Fruit fly (Drosophila melanogaster) whole organism, embryonic: ENCODE results near the gene CG31612.
A peak's percentile ranks its signal among the peaks of the same experiment; 100 is the strongest.

Experiments used
- Abd-B ChIP-seq: fragments of 200-800 bp; sonication (Bioruptor generic); optimal IDR thresholded peaks from 2 replicates; lab custom pipeline; 2018; ENCODE audit warnings: missing biosample characterization, mild to moderate bottlenecking, missing genetic modification characterization, moderate library complexity
- BEAF-32 ChIP-seq: fragments of 200-800 bp; sonication (Bioruptor generic); optimal IDR thresholded peaks from 3 replicates; lab custom pipeline; 2017; ENCODE audit warnings: missing biosample characterization, missing genetic modification characterization, mild to moderate bottlenecking, moderate library complexity, missing genetic modification reagents
- Bteb2 ChIP-seq: fragments of 200-800 bp; sonication (Bioruptor generic); optimal IDR thresholded peaks from 2 replicates; lab custom pipeline; 2016; ENCODE audit warnings: missing biosample characterization, missing genetic modification characterization
- CG10431 ChIP-seq: fragments of 200-800 bp; sonication (Bioruptor generic); optimal IDR thresholded peaks from 3 replicates; lab custom pipeline; 2018; ENCODE audit warnings: missing biosample characterization, mild to moderate bottlenecking, missing genetic modification characterization
- CG11560 ChIP-seq: fragments of 200-800 bp; sonication (Bioruptor generic); IDR thresholded peaks from 3 replicates; pipeline ENCODE4 v1.3.6; 2022; ENCODE audit warnings: missing biosample characterization, missing genetic modification characterization
- CG11696 ChIP-seq: fragments of 200-800 bp; sonication (Bioruptor generic); IDR thresholded peaks from 2 replicates; pipeline ENCODE4 v1.3.6; 2022; ENCODE audit warnings: missing biosample characterization, missing genetic modification characterization
- CG12299 ChIP-seq: fragments of 200-800 bp; sonication (Bioruptor generic); optimal IDR thresholded peaks from 2 replicates; lab custom pipeline; 2018; ENCODE audit warnings: missing biosample characterization, mild to moderate bottlenecking, missing genetic modification characterization
- CG14667 ChIP-seq: fragments of 200-800 bp; sonication (Bioruptor generic); IDR thresholded peaks from 2 replicates; pipeline ENCODE4 v1.3.6; 2022; ENCODE audit warnings: missing biosample characterization, missing genetic modification characterization
- CG1603 ChIP-seq: fragments of 200-800 bp; sonication (Bioruptor generic); optimal IDR thresholded peaks from 2 replicates; lab custom pipeline; 2019; ENCODE audit warnings: missing biosample characterization, mild to moderate bottlenecking, missing genetic modification characterization, moderate library complexity
- CG17186 ChIP-seq: fragments of 200-800 bp; sonication (Bioruptor generic); optimal IDR thresholded peaks from 3 replicates; lab custom pipeline; 2017; ENCODE audit warnings: missing biosample characterization, missing genetic modification reagents, missing genetic modification characterization
- CG17612 ChIP-seq: fragments of 200-800 bp; sonication (Bioruptor generic); IDR thresholded peaks from 2 replicates; pipeline ENCODE4 v1.3.6; 2022; ENCODE audit warnings: missing biosample characterization, missing genetic modification characterization
- CG18619 ChIP-seq: fragments of 200-800 bp; sonication (Bioruptor generic); optimal IDR thresholded peaks from 3 replicates; lab custom pipeline; 2017; ENCODE audit warnings: missing biosample characterization, mild to moderate bottlenecking, missing genetic modification characterization
- CG2678 ChIP-seq: fragments of 200-800 bp; sonication (Bioruptor generic); optimal IDR thresholded peaks from 3 replicates; lab custom pipeline; 2019; ENCODE audit warnings: missing biosample characterization, mild to moderate bottlenecking, missing genetic modification characterization, moderate library complexity
- CG2712 ChIP-seq: fragments of 200-800 bp; optimal IDR thresholded peaks from 3 replicates; lab custom pipeline; 2019; ENCODE audit warnings: missing biosample characterization, mild to moderate bottlenecking, missing genetic modification characterization, moderate library complexity
- CG30020 ChIP-seq: fragments of 200-800 bp; optimal IDR thresholded peaks from 2 replicates; lab custom pipeline; 2019; ENCODE audit warnings: missing biosample characterization, mild to moderate bottlenecking, missing genetic modification characterization, moderate library complexity
- CG31441 ChIP-seq: fragments of 200-800 bp; sonication (Bioruptor generic); IDR thresholded peaks from 2 replicates; pipeline ENCODE4 v1.3.6; 2022; ENCODE audit warnings: missing biosample characterization, missing genetic modification characterization
- CG3838 ChIP-seq: fragments of 200-800 bp; sonication (Bioruptor generic); optimal IDR thresholded peaks from 3 replicates; lab custom pipeline; 2016; ENCODE audit warnings: missing biosample characterization, missing genetic modification characterization
- CG6654 ChIP-seq: fragments of 200-800 bp; sonication (Bioruptor generic); optimal IDR thresholded peaks from 2 replicates; lab custom pipeline; 2017; ENCODE audit warnings: missing biosample characterization, mild to moderate bottlenecking, missing genetic modification characterization
- CG6689 ChIP-seq: fragments of 200-800 bp; sonication (Bioruptor generic); IDR thresholded peaks from 2 replicates; pipeline ENCODE4 v1.3.6; 2022; ENCODE audit warnings: missing biosample characterization, missing genetic modification characterization
- CG6813 ChIP-seq: fragments of 200-800 bp; sonication (Bioruptor generic); optimal IDR thresholded peaks from 2 replicates; lab custom pipeline; 2017; ENCODE audit warnings: missing biosample characterization, missing genetic modification characterization, mild to moderate bottlenecking, moderate library complexity, missing genetic modification reagents
- CG7271 ChIP-seq: fragments of 200-800 bp; sonication (Bioruptor generic); optimal IDR thresholded peaks from 2 replicates; lab custom pipeline; 2018; ENCODE audit warnings: missing biosample characterization, mild to moderate bottlenecking, missing genetic modification characterization, moderate library complexity
- CG7839 ChIP-seq: fragments of 200-800 bp; sonication (Bioruptor generic); optimal IDR thresholded peaks from 3 replicates; lab custom pipeline; 2018; ENCODE audit warnings: missing biosample characterization, mild to moderate bottlenecking, missing genetic modification characterization, moderate library complexity
- CG8924 ChIP-seq: fragments of 200-800 bp; optimal IDR thresholded peaks from 3 replicates; lab custom pipeline; 2019; ENCODE audit warnings: missing biosample characterization, mild to moderate bottlenecking, missing genetic modification characterization, moderate library complexity
- CG8944 ChIP-seq: fragments of 200-800 bp; sonication (Bioruptor generic); optimal IDR thresholded peaks from 3 replicates; lab custom pipeline; 2016; ENCODE audit warnings: missing biosample characterization, missing genetic modification characterization
- CG9609 ChIP-seq: fragments of 200-800 bp; sonication (Bioruptor generic); optimal IDR thresholded peaks from 3 replicates; lab custom pipeline; 2016; ENCODE audit warnings: missing biosample characterization, missing genetic modification characterization
- CG9817 ChIP-seq: fragments of 200-800 bp; sonication (Bioruptor generic); optimal IDR thresholded peaks from 2 replicates; lab custom pipeline; 2018; ENCODE audit warnings: missing biosample characterization, mild to moderate bottlenecking, missing genetic modification characterization, moderate library complexity
- Deaf1 ChIP-seq: fragments of 200-800 bp; optimal IDR thresholded peaks from 3 replicates; lab custom pipeline; 2019; ENCODE audit warnings: missing biosample characterization, mild to moderate bottlenecking, missing genetic modification characterization, moderate library complexity
- Dek ChIP-seq: fragments of 200-800 bp; sonication (Bioruptor generic); optimal IDR thresholded peaks from 3 replicates; lab custom pipeline; 2019; ENCODE audit warnings: missing biosample characterization, mild to moderate bottlenecking, missing genetic modification characterization, moderate library complexity
- Dip2 ChIP-seq: fragments of 200-800 bp; sonication (Bioruptor generic); IDR thresholded peaks from 2 replicates; pipeline ENCODE4 v1.3.6; 2022; ENCODE audit warnings: missing biosample characterization, missing genetic modification characterization
- Ets97D ChIP-seq: fragments of 200-800 bp; sonication (Bioruptor generic); optimal IDR thresholded peaks from 3 replicates; lab custom pipeline; 2016; ENCODE audit warnings: missing biosample characterization, missing genetic modification characterization
- Gug ChIP-seq: fragments of 200-800 bp; sonication (Bioruptor generic); IDR thresholded peaks from 4 replicates; pipeline ENCODE4 v1.3.6; 2022; ENCODE audit warnings: missing biosample characterization, missing genetic modification characterization
- Lpt ChIP-seq: fragments of >200 bp; optimal IDR thresholded peaks from 2 replicates; lab custom pipeline; 2018; ENCODE audit warnings: missing biosample characterization, missing genetic modification characterization
- Neu2 ChIP-seq: fragments of 200-800 bp; sonication (Bioruptor generic); optimal IDR thresholded peaks from 3 replicates; lab custom pipeline; 2016; ENCODE audit warnings: missing biosample characterization, missing genetic modification characterization, borderline replicate concordance
- Optix ChIP-seq: fragments of 200-800 bp; sonication (Bioruptor generic); IDR thresholded peaks from 3 replicates; pipeline ENCODE4 v1.3.6; 2022; ENCODE audit warnings: missing biosample characterization, missing genetic modification characterization
- Xrp1 ChIP-seq: fragments of 200-800 bp; sonication (Bioruptor generic); IDR thresholded peaks from 2 replicates; pipeline ENCODE4 v1.3.6; 2022; ENCODE audit warnings: missing biosample characterization, missing genetic modification characterization
- br ChIP-seq: fragments of >200 bp; optimal IDR thresholded peaks from 2 replicates; lab custom pipeline; 2017
- cas ChIP-seq: fragments of 200-800 bp; sonication (Bioruptor generic); IDR thresholded peaks from 2 replicates; pipeline ENCODE4 v1.3.6; 2022; ENCODE audit warnings: missing biosample characterization, missing genetic modification characterization
- dan ChIP-seq: fragments of 200-800 bp; sonication (Bioruptor generic); IDR thresholded peaks from 2 replicates; pipeline ENCODE4 v1.3.6; 2022; ENCODE audit warnings: missing biosample characterization, missing genetic modification characterization
- fd102C ChIP-seq: fragments of 200-800 bp; sonication (Bioruptor generic); optimal IDR thresholded peaks from 2 replicates; lab custom pipeline; 2018; ENCODE audit warnings: missing biosample characterization, mild to moderate bottlenecking, missing genetic modification characterization, moderate library complexity
- fd64A ChIP-seq: fragments of 200-800 bp; sonication (Bioruptor generic); optimal IDR thresholded peaks from 3 replicates; lab custom pipeline; 2018; ENCODE audit warnings: missing biosample characterization, mild to moderate bottlenecking, missing genetic modification characterization
- hkb ChIP-seq, 2 experiments: fragments of 200-800 bp in 1 of 2; fragments of >200 bp in 1 of 2; sonication (Bioruptor generic) in 1 of 2; IDR thresholded peaks in 1 of 2; optimal IDR thresholded peaks in 1 of 2; 2 replicates each; pipeline versions ENCODE4 v1.3.6 to Lab custom; 2017 to 2022; ENCODE audit warnings: missing biosample characterization in 1 of 2, missing genetic modification characterization in 1 of 2
- kah ChIP-seq: fragments of 200-800 bp; sonication (Bioruptor generic); optimal IDR thresholded peaks from 2 replicates; lab custom pipeline; 2018; ENCODE audit warnings: missing biosample characterization, mild to moderate bottlenecking, missing genetic modification characterization
- knrl ChIP-seq: fragments of 200-800 bp; sonication (Bioruptor generic); IDR thresholded peaks from 3 replicates; pipeline ENCODE4 v1.3.6; 2022; ENCODE audit warnings: missing biosample characterization, missing genetic modification characterization; ENCODE audit not compliant: partially characterized antibody
- oc ChIP-seq: fragments of 200-800 bp; sonication (Bioruptor generic); optimal IDR thresholded peaks from 2 replicates; lab custom pipeline; 2018; ENCODE audit warnings: missing biosample characterization, mild to moderate bottlenecking, missing genetic modification characterization, moderate library complexity
- slbo ChIP-seq: fragments of 200-800 bp; sonication (Bioruptor generic); IDR thresholded peaks from 2 replicates; pipeline ENCODE4 v1.3.6; 2022; ENCODE audit warnings: missing biosample characterization, missing genetic modification characterization
- ssp ChIP-seq: fragments of 200-800 bp; sonication (Bioruptor generic); IDR thresholded peaks from 2 replicates; pipeline ENCODE4 v1.3.6; 2022; ENCODE audit warnings: missing biosample characterization, missing genetic modification characterization
- tup ChIP-seq: fragments of 200-800 bp; sonication (Bioruptor generic); optimal IDR thresholded peaks from 2 replicates; lab custom pipeline; 2016; ENCODE audit warnings: missing biosample characterization, mild to moderate bottlenecking, missing genetic modification characterization, moderate library complexity
- unc-4 ChIP-seq: fragments of 200-800 bp; sonication (Bioruptor generic); IDR thresholded peaks from 2 replicates; pipeline ENCODE4 v1.3.6; 2022; ENCODE audit warnings: missing biosample characterization, missing genetic modification characterization; ENCODE audit not compliant: partially characterized antibody
- wdn ChIP-seq: fragments of 200-800 bp; sonication (Bioruptor generic); IDR thresholded peaks from 2 replicates; pipeline ENCODE4 v1.3.6; 2022; ENCODE audit warnings: missing biosample characterization, missing genetic modification characterization
- wek ChIP-seq: fragments of 200-800 bp; sonication (Bioruptor generic); optimal IDR thresholded peaks from 3 replicates; lab custom pipeline; 2018; ENCODE audit warnings: missing biosample characterization, mild to moderate bottlenecking, missing genetic modification characterization, moderate library complexity
- yki ChIP-seq: fragments of >200 bp; optimal IDR thresholded peaks from 3 replicates; lab custom pipeline; 2018

The CG31612 gene

dm6 chr2L:21786991-21787390, 8.3 kb downstream of the CG31612 start (continued):
- TF ChIP-seq Abd-B (GFP tag; lab: Kevin White, UChicago) (no peak), hkb (optimal IDR thresholded peaks at IDR 0.05; lab: Kevin White, UChicago) (no peak), hkb (GFP tag; IDR thresholded peaks at IDR 0.05; lab: Robert Waterston, UW) (peak; percentile 55; the same call in 1 of the 2 replicates), Deaf1 (tag; lab: Kevin White, UChicago) (peak; percentile 42), CG6813 (GFP tag; lab: Kevin White, UChicago) (peak; percentile 44), CG11560 (no peak), oc (peak; percentile 38), CG2712 (tag; lab: Kevin White, UChicago) (peak; percentile 56), CG8924 (peak; percentile 62), CG17612 (GFP tag; lab: Robert Waterston, UW) (no peak), CG18619 (no peak), CG17186 (no peak), Optix (peak; percentile 58; the same call in 2 of the 3 replicates), Neu2 (no peak), knrl (GFP tag; lab: Robert Waterston, UW) (no peak), wdn (GFP tag; lab: Robert Waterston, UW) (no peak), Dip2 (GFP tag; lab: Robert Waterston, UW) (no peak), CG6654 (GFP tag; lab: Kevin White, UChicago) (no peak), unc-4 (GFP tag; lab: Robert Waterston, UW) (no peak), CG14667 (GFP tag; lab: Robert Waterston, UW) (no peak), CG31441 (peak; percentile 49), Ets97D (no peak), slbo (peak; percentile 74), CG3838 (GFP tag; lab: Kevin White, UChicago) (no peak), dan (GFP tag; lab: Robert Waterston, UW) (no peak), CG7271 (no peak), CG2678 (tag; lab: Kevin White, UChicago) (peak; percentile 76), wek (no peak), br (no peak), Xrp1 (GFP tag; lab: Robert Waterston, UW) (peak; percentile 71; the same call in 1 of the 2 replicates), Lpt (GFP tag; lab: Kevin White, UChicago) (no peak), fd102C (no peak), CG1603 (tag; lab: Kevin White, UChicago) (peak; percentile 67), ssp (0 out of 2 replicates have a peak, but pooled peaks have one; percentile 25), kah (GFP tag; lab: Kevin White, UChicago) (no peak), CG7839 (tag; lab: Kevin White, UChicago) (peak; percentile 70), CG9817 (peak; percentile 43), CG12299 (tag; lab: Kevin White, UChicago) (peak; percentile 48), yki (lab: Kevin White, UChicago) (no peak), CG10431 (GFP tag; lab: Kevin White, UChicago) (no peak), Dek (tag; lab: Kevin White, UChicago) (peak; percentile 21), tup (GFP tag; lab: Kevin White, UChicago) (peak; percentile 18), Gug (GFP tag; lab: Robert Waterston, UW) (peak; percentile 68; the same call in 3 of the 4 replicates), cas (GFP tag; lab: Robert Waterston, UW) (no peak), CG30020 (tag; lab: Kevin White, UChicago) (no peak), Bteb2 (GFP tag; lab: Kevin White, UChicago) (no peak), BEAF-32 (GFP tag; lab: Kevin White, UChicago) (no peak), fd64A (no peak), CG6689 (GFP tag; lab: Robert Waterston, UW) (peak; percentile 58), CG8944 (GFP tag; lab: Kevin White, UChicago) (peak; percentile 20), CG9609 (peak; percentile 26), CG11696 (GFP tag; lab: Robert Waterston, UW) (no peak)
